Fruit fly (Drosophila melanogaster): ENCODE results near the gene ntc.
A peak's percentile ranks its signal among the peaks of the same experiment; 100 is the strongest.

Gene ntc

DNA sequence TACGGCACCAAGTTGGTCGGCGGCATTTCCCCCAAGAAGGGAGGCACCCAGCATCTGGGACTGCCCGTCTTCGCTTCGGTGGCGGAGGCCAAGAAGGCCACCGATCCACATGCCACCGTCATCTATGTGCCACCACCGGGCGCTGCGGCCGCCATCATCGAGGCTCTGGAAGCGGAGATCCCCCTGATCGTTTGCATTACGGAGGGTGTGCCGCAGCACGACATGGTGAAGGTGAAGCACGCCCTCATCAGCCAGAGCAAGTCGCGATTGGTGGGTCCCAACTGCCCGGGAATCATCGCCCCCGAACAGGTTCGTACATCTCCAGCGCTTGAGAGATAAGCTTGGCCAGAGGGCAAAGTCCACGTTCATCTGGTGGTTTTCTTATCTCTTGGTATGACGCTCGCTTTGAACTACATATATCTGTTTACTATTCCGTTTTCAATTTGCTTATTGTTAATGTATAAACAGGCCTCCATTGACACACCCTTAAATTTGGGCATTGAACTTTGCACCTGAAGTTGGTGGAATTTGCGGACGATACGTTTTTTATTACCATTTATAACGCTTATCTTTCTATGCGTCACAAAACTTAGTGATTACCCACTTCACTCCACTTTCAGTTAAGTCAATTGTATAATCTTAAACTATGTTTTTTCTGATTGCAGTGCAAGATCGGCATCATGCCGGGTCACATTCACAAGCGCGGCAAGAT is 10.7 kb upstream of the ntc start (continued):
- TF ChIP-seq CG13296 (GFP tag; optimal IDR thresholded peaks at IDR 0.05) (peak; percentile 44), CG15269 (tag; optimal IDR thresholded peaks at IDR 0.05) (no peak), odd (GFP tag; optimal IDR thresholded peaks at IDR 0.05) (peak; percentile 40), CG16813 (GFP tag; IDR thresholded peaks at IDR 0.05; ENCODE audit: partially characterized antibody) (no peak), Nf-YC (tag; optimal IDR thresholded peaks at IDR 0.05) (peak; percentile 78), Eip74EF (GFP tag; optimal IDR thresholded peaks at IDR 0.05) (peak in 1 of 2 experiments; percentile 6), h (optimal IDR thresholded peaks at IDR 0.05) (no peak), CG5180 (GFP tag; optimal IDR thresholded peaks at IDR 0.05) (peak; percentile 25), wek (GFP tag; optimal IDR thresholded peaks at IDR 0.05) (peak; percentile 13), Nf-YB (GFP tag; optimal IDR thresholded peaks at IDR 0.05) (peak; percentile 26), CG2678 (tag; optimal IDR thresholded peaks at IDR 0.05) (peak; percentile 28), CG18476 (GFP tag; optimal IDR thresholded peaks at IDR 0.05) (no peak), bsh (GFP tag; optimal IDR thresholded peaks at IDR 0.05) (peak; percentile 6 to 43), CG17359 (tag; optimal IDR thresholded peaks at IDR 0.05) (peak; percentile 8), CG13424 (tag; optimal IDR thresholded peaks at IDR 0.05) (peak; percentile 17), Fer1 (GFP tag; optimal IDR thresholded peaks at IDR 0.05) (peak; percentile 40), CG9727 (GFP tag; optimal IDR thresholded peaks at IDR 0.05) (peak; percentile 12), CG10543 (GFP tag; optimal IDR thresholded peaks at IDR 0.05) (peak; percentile 50), dmrt99B (tag; optimal IDR thresholded peaks at IDR 0.05) (peak; percentile 11), CG5245 (GFP tag; optimal IDR thresholded peaks at IDR 0.05) (no peak), Blimp-1 (GFP tag; optimal IDR thresholded peaks at IDR 0.05) (no peak), hth (optimal IDR thresholded peaks at IDR 0.05) (no peak), CG6813 (GFP tag; optimal IDR thresholded peaks at IDR 0.05) (peak; percentile 1), dmrt11E (tag; optimal IDR thresholded peaks at IDR 0.05) (peak; percentile 0), sd (tag; optimal IDR thresholded peaks at IDR 0.05) (peak; percentile 74), CG15514 (GFP tag; optimal IDR thresholded peaks at IDR 0.05) (no peak), HHEX (GFP tag; optimal IDR thresholded peaks at IDR 0.05) (peak; percentile 24), CG34376 (GFP tag; optimal IDR thresholded peaks at IDR 0.05) (peak; percentile 94), BtbVII (GFP tag; optimal IDR thresholded peaks at IDR 0.05) (peak; percentile 47), Myb (GFP tag; optimal IDR thresholded peaks at IDR 0.05) (no peak), sqz (GFP tag; optimal IDR thresholded peaks at IDR 0.05) (peak; percentile 28), CG6254 (GFP tag; optimal IDR thresholded peaks at IDR 0.05) (peak; percentile 26), Pdp1 (GFP tag; optimal IDR thresholded peaks at IDR 0.05) (peak in 1 of 2 experiments; percentile 64), CG11456 (GFP tag; IDR thresholded peaks at IDR 0.05) (0 out of 3 replicates have a peak, but pooled peaks have one; percentile 12), hbn (GFP tag; IDR thresholded peaks at IDR 0.05; ENCODE audit: partially characterized antibody) (no peak), CG33557 (GFP tag; optimal IDR thresholded peaks at IDR 0.05) (peak; percentile 14), CG14441 (GFP tag; IDR thresholded peaks at IDR 0.05) (no peak), mirr (GFP tag; optimal IDR thresholded peaks at IDR 0.05) (peak; percentile 69), Lhr (GFP tag; optimal IDR thresholded peaks at IDR 0.05) (no peak), CG6654 (GFP tag; optimal IDR thresholded peaks at IDR 0.05) (no peak), CG15696 (tag; optimal IDR thresholded peaks at IDR 0.05) (peak; percentile 4), CG7987 (GFP tag; optimal IDR thresholded peaks at IDR 0.05) (peak; percentile 1), kni (GFP tag; optimal IDR thresholded peaks at IDR 0.05) (peak; percentile 16), CG10462 (GFP tag; optimal IDR thresholded peaks at IDR 0.05) (no peak), kah (GFP tag; optimal IDR thresholded peaks at IDR 0.05) (peak; percentile 3), CG32532 (GFP tag; IDR thresholded peaks at IDR 0.05) (no peak), Ada2b (GFP tag; IDR thresholded peaks at IDR 0.05) (no peak)
